Fruit fly (Drosophila melanogaster): Measurements from ENCODE around the gene Rac1.

Rac1 gene

DNA sequence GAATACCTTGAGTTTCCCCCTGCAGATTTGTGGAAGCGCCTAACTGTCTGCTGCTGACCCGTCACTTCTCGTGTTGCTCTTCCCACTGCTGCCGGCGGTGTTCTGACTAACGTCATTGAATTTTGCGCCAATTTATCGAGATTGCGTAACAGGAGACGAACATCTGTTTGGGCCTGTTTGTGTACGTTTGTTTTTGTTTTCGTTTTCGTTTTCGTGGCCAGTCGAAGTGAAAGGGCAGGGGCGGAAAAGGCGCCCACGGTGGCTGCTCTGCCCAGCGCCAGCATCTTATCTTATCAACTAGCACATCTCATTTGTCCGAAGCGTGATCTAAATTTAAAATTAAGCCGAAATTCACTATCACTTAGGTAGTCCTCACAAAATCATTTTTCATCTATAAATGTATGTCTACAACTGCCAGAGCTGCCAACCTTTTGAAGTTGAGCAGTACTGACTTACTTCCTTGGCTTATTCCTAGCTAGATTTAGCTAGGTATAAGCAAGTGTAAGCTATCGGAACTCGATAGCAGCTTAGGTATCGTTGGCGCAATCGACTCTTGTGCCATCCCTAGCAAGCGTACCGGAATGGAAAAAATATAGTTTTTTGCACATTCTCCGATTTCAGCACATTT, 4.6 kb upstream of the Rac1 start, which contains the start of the genes Ctr9 and Nt5a (continued):
- peak; percentile 85 for TF ChIP-seq unc-4 (GFP tag; IDR thresholded peaks at IDR 0.05; ENCODE audit: partially characterized antibody)
- TF ChIP-seq CG7357 (GFP tag; IDR thresholded peaks at IDR 0.05), result peak; percentile 7; the same call in 1 of the 3 replicates
- no peak for TF ChIP-seq Sox102F (GFP tag; optimal IDR thresholded peaks at IDR 0.05)
- TF ChIP-seq CG4282 (GFP tag; optimal IDR thresholded peaks at IDR 0.05), result peak; percentile 27
- TF ChIP-seq fru (optimal IDR thresholded peaks at IDR 0.05), result no peak
- TF ChIP-seq E2f1 (GFP tag; IDR thresholded peaks at IDR 0.05), result no peak
- peak; percentile 76 for TF ChIP-seq shn (GFP tag; optimal IDR thresholded peaks at IDR 0.05)
- TF ChIP-seq exex (tag; optimal IDR thresholded peaks at IDR 0.05), result peak; percentile 49
- TF ChIP-seq ap (GFP tag; IDR thresholded peaks at IDR 0.05), result no peak
- TF ChIP-seq pnt (GFP tag; optimal IDR thresholded peaks at IDR 0.05), result no peak
- peak; percentile 85 for TF ChIP-seq Rfx (GFP tag; IDR thresholded peaks at IDR 0.05)
- TF ChIP-seq CG30403 (GFP tag; optimal IDR thresholded peaks at IDR 0.05), result peak; percentile 68
- peak; percentile 62 for TF ChIP-seq CG17802 (tag; optimal IDR thresholded peaks at IDR 0.05)
- TF ChIP-seq bigmax (GFP tag; optimal IDR thresholded peaks at IDR 0.05), result no peak
- TF ChIP-seq cwo (GFP tag; optimal IDR thresholded peaks at IDR 0.05), result no peak
- TF ChIP-seq CG10979 (tag; optimal IDR thresholded peaks at IDR 0.05), result peak; percentile 13
- peak; percentile 38 for TF ChIP-seq ind (GFP tag; optimal IDR thresholded peaks at IDR 0.05)
- peak; percentile 52 for TF ChIP-seq CG7786 (GFP tag; optimal IDR thresholded peaks at IDR 0.05)
- no peak for TF ChIP-seq Kr (GFP tag; optimal IDR thresholded peaks at IDR 0.05)
- no peak for TF ChIP-seq Asciz (GFP tag; optimal IDR thresholded peaks at IDR 0.05)
- TF ChIP-seq Myb (GFP tag; optimal IDR thresholded peaks at IDR 0.05), result peak; percentile 72
- peak; percentile 5 for TF ChIP-seq pb (GFP tag; optimal IDR thresholded peaks at IDR 0.05)
- peak; percentile 54; the same call in 1 of the 2 replicates for TF ChIP-seq CG2129 (GFP tag; IDR thresholded peaks at IDR 0.05; ENCODE audit: partially characterized antibody)
- no peak for TF ChIP-seq gem (tag; optimal IDR thresholded peaks at IDR 0.05)
- no peak for TF ChIP-seq odd (GFP tag; optimal IDR thresholded peaks at IDR 0.05)
- TF ChIP-seq CG6254 (GFP tag; optimal IDR thresholded peaks at IDR 0.05), result no peak
- TF ChIP-seq CrebB (tag; optimal IDR thresholded peaks at IDR 0.05), result peak; percentile 48
- TF ChIP-seq Ets65A (GFP tag), result peak; percentile 90
- peak; percentile 33 for TF ChIP-seq CG10654 (GFP tag; optimal IDR thresholded peaks at IDR 0.05)
- TF ChIP-seq CG10147 (GFP tag; optimal IDR thresholded peaks at IDR 0.05), result no peak
- peak; percentile 70 for TF ChIP-seq CG34376 (GFP tag; optimal IDR thresholded peaks at IDR 0.05)
- TF ChIP-seq GATAe (GFP tag; conservative IDR thresholded peaks at IDR 0.05), result no peak
- TF ChIP-seq CG5953 (GFP tag; IDR thresholded peaks at IDR 0.05), result no peak
- TF ChIP-seq Hsf (GFP tag; optimal IDR thresholded peaks at IDR 0.05), result peak; percentile 42
- TF ChIP-seq mirr (GFP tag; optimal IDR thresholded peaks at IDR 0.05), result peak; percentile 64
- TF ChIP-seq fd96Cb (tag; optimal IDR thresholded peaks at IDR 0.05), result no peak
- no peak for TF ChIP-seq CG2202 (tag; optimal IDR thresholded peaks at IDR 0.05)
- TF ChIP-seq HmgZ (tag; optimal IDR thresholded peaks at IDR 0.05), result peak; percentile 88
- 0 out of 3 replicates have a peak, but pooled peaks have one; percentile 36 for TF ChIP-seq zfh1 (GFP tag; IDR thresholded peaks at IDR 0.05)
- no peak for TF ChIP-seq CG14965 (GFP tag; optimal IDR thresholded peaks at IDR 0.05; ENCODE audit: borderline replicate concordance)
- TF ChIP-seq z (GFP tag; IDR thresholded peaks at IDR 0.05), result no peak
- TF ChIP-seq CG10462 (GFP tag; optimal IDR thresholded peaks at IDR 0.05), result no peak
- TF ChIP-seq CG11398 (GFP tag; optimal IDR thresholded peaks at IDR 0.05), result peak; percentile 45
- TF ChIP-seq nau (GFP tag; optimal IDR thresholded peaks at IDR 0.05), result no peak
- no peak for TF ChIP-seq CG4404 (GFP tag; IDR thresholded peaks at IDR 0.05)
- no peak for TF ChIP-seq disco-r (GFP tag; optimal IDR thresholded peaks at IDR 0.05)
- no peak for TF ChIP-seq CG11696 (GFP tag; IDR thresholded peaks at IDR 0.05)
- no peak for TF ChIP-seq cato (GFP tag; optimal IDR thresholded peaks at IDR 0.05; ENCODE audit: borderline replicate concordance)
- no peak for TF ChIP-seq Tbp (GFP tag; optimal IDR thresholded peaks at IDR 0.05)
- no peak for TF ChIP-seq ewg (GFP tag; optimal IDR thresholded peaks at IDR 0.05)
- TF ChIP-seq wor (GFP tag; IDR thresholded peaks at IDR 0.05), result no peak

Measured in whole organism, embryonic.